Worm (Caenorhabditis elegans): ENCODE results near the gene spp-11.

DNA sequence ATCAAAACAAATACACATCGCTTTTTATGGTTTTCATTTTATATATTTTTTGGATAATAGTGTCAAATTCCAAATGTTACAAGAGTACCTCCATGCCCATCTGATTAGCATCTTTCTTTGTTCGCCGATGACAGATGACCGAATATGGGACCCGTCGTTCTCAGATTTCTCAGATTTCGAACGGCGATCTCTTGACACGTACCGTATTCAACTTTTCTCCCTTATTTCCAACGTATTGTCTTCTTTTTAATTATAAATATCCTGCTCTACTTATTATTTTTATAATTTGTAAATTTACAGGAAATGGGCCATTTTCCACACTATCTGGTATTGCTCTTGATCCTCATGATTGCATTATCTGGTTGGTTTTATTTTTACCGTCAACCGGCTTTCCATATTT is 8.8 kb downstream of the spp-11 start, which contains the start of gene zig-10:
- TF ChIP-seq cebp-1 (GFP tag; IDR thresholded peaks at IDR 0.05) = no peak
- TF ChIP-seq cebp-1 (tag; optimal IDR thresholded peaks at IDR 0.05) = no peak
- TF ChIP-seq ekl-4 (GFP tag; IDR thresholded peaks at IDR 0.05) = no peak
- no peak for TF ChIP-seq nhr-80 (tag; optimal IDR thresholded peaks at IDR 0.05)
- TF ChIP-seq akir-1 (GFP tag; optimal IDR thresholded peaks at IDR 0.05) = no peak
- no peak for TF ChIP-seq egrh-3 (GFP tag; IDR thresholded peaks at IDR 0.05)
- no peak for TF ChIP-seq ceh-40 (GFP tag; IDR thresholded peaks at IDR 0.05)
- no peak for TF ChIP-seq hlh-26 (GFP tag; conservative IDR thresholded peaks at IDR 0.05)
- TF ChIP-seq somi-1 (GFP tag; optimal IDR thresholded peaks at IDR 0.05) = no peak
- TF ChIP-seq madf-6 (GFP tag; IDR thresholded peaks at IDR 0.05) = no peak
- TF ChIP-seq rcor-1 (GFP tag; IDR thresholded peaks at IDR 0.05) = no peak
- no peak for TF ChIP-seq ets-4 (GFP tag; optimal IDR thresholded peaks at IDR 0.05)
- no peak for TF ChIP-seq bed-1 (GFP tag; IDR thresholded peaks at IDR 0.05)
- no peak for TF ChIP-seq nfya-1 (tag; optimal IDR thresholded peaks at IDR 0.05; ENCODE audit: borderline replicate concordance, insufficient read depth)
- no peak for TF ChIP-seq ceh-58 (GFP tag; IDR thresholded peaks at IDR 0.05)

Measured in whole organism, young adult.